Fruit fly (Drosophila melanogaster) whole organism, embryonic: ENCODE results near the gene CG3448.

Experiments
- Aef1 ChIP-seq: fragments of 200-800 bp; sonication (Bioruptor generic); IDR thresholded peaks from 3 replicates; pipeline ENCODE4 v1.3.6; 2022; ENCODE audit warnings: missing biosample characterization, missing genetic modification characterization
- Antp ChIP-seq: fragments of 200-800 bp; sonication (Bioruptor generic); optimal IDR thresholded peaks from 3 replicates; lab custom pipeline; 2016; ENCODE audit warnings: missing biosample characterization, missing genetic modification characterization
- Atf3 ChIP-seq: fragments of 200-800 bp; sonication (Bioruptor generic); optimal IDR thresholded peaks from 3 replicates; lab custom pipeline; 2016; ENCODE audit warnings: missing biosample characterization, missing genetic modification characterization
- CG10366 ChIP-seq: fragments of 200-800 bp; sonication (Bioruptor generic); IDR thresholded peaks from 2 replicates; pipeline ENCODE4 v1.3.6; 2022; ENCODE audit warnings: missing biosample characterization, missing genetic modification characterization
- CG10462 ChIP-seq: fragments of 200-800 bp; sonication (Bioruptor generic); optimal IDR thresholded peaks from 2 replicates; lab custom pipeline; 2016; ENCODE audit warnings: missing biosample characterization, missing genetic modification characterization
- CG10543 ChIP-seq: fragments of 200-800 bp; sonication (Bioruptor generic); optimal IDR thresholded peaks from 3 replicates; lab custom pipeline; 2017; ENCODE audit warnings: missing biosample characterization, mild to moderate bottlenecking, missing genetic modification characterization, moderate library complexity
- CG10565 ChIP-seq: fragments of 200-800 bp; sonication (Bioruptor generic); optimal IDR thresholded peaks from 3 replicates; lab custom pipeline; 2016; ENCODE audit warnings: missing biosample characterization, mild to moderate bottlenecking, missing genetic modification characterization
- CG11247 ChIP-seq: fragments of 200-800 bp; sonication (Bioruptor generic); IDR thresholded peaks from 2 replicates; pipeline ENCODE4 v1.3.6; 2022; ENCODE audit warnings: missing biosample characterization, missing genetic modification characterization
- CG11695 ChIP-seq: fragments of 200-800 bp; sonication (Bioruptor generic); IDR thresholded peaks from 3 replicates; pipeline ENCODE4 v1.3.6; 2022; ENCODE audit warnings: missing biosample characterization, missing genetic modification characterization
- CG12104 ChIP-seq: fragments of 200-800 bp; sonication (Bioruptor generic); optimal IDR thresholded peaks from 3 replicates; lab custom pipeline; 2016; ENCODE audit warnings: missing biosample characterization, missing genetic modification characterization
- CG12659 ChIP-seq: fragments of 200-800 bp; sonication (Bioruptor generic); optimal IDR thresholded peaks from 3 replicates; lab custom pipeline; 2017; ENCODE audit warnings: mild to moderate bottlenecking, missing biosample characterization, missing genetic modification reagents, missing genetic modification characterization
- CG13123 ChIP-seq: fragments of 200-800 bp; sonication (Bioruptor generic); optimal IDR thresholded peaks from 2 replicates; lab custom pipeline; 2016; ENCODE audit warnings: missing biosample characterization, missing genetic modification characterization
- CG13287 ChIP-seq: fragments of 200-800 bp; sonication (Bioruptor generic); IDR thresholded peaks from 2 replicates; pipeline ENCODE4 v1.3.6; 2022; ENCODE audit warnings: missing biosample characterization, missing genetic modification characterization; ENCODE audit not compliant: partially characterized antibody
- CG13775 ChIP-seq: fragments of 200-800 bp; sonication (Bioruptor generic); optimal IDR thresholded peaks from 3 replicates; lab custom pipeline; 2017; ENCODE audit warnings: missing biosample characterization, mild to moderate bottlenecking, missing genetic modification characterization
- CG13894 ChIP-seq: fragments of 200-800 bp; sonication (Bioruptor generic); optimal IDR thresholded peaks from 3 replicates; lab custom pipeline; 2018; ENCODE audit warnings: missing biosample characterization, mild to moderate bottlenecking, missing genetic modification characterization, moderate library complexity
- CG17359 ChIP-seq: fragments of 200-800 bp; sonication (Bioruptor generic); optimal IDR thresholded peaks from 3 replicates; lab custom pipeline; 2018; ENCODE audit warnings: missing biosample characterization, mild to moderate bottlenecking, missing genetic modification characterization, moderate library complexity
- CG2199 ChIP-seq: fragments of 200-800 bp; sonication (Bioruptor generic); IDR thresholded peaks from 3 replicates; pipeline ENCODE4 v1.3.6; 2022; ENCODE audit warnings: missing biosample characterization, missing genetic modification characterization
- CG4424 ChIP-seq: fragments of 200-800 bp; sonication (Bioruptor generic); optimal IDR thresholded peaks from 3 replicates; lab custom pipeline; 2016; ENCODE audit warnings: missing biosample characterization, missing genetic modification characterization
- CG6272 ChIP-seq: fragments of 200-800 bp; sonication (Bioruptor generic); IDR thresholded peaks from 2 replicates; pipeline ENCODE4 v1.3.6; 2022; ENCODE audit warnings: missing biosample characterization, missing genetic modification characterization
- CG6683 ChIP-seq: fragments of 200-800 bp; sonication (Bioruptor generic); optimal IDR thresholded peaks from 2 replicates; lab custom pipeline; 2017; ENCODE audit warnings: missing biosample characterization, mild to moderate bottlenecking, missing genetic modification characterization, missing genetic modification reagents
- CG7372 ChIP-seq: fragments of 200-800 bp; sonication (Bioruptor generic); IDR thresholded peaks from 2 replicates; pipeline ENCODE4 v1.3.6; 2022; ENCODE audit warnings: missing biosample characterization, missing genetic modification characterization
- CG7556 ChIP-seq: fragments of 200-800 bp; sonication (Bioruptor generic); optimal IDR thresholded peaks from 2 replicates; lab custom pipeline; 2017; ENCODE audit warnings: missing biosample characterization, mild to moderate bottlenecking, missing genetic modification characterization
- CG8281 ChIP-seq: fragments of 200-800 bp; sonication (Bioruptor generic); optimal IDR thresholded peaks from 2 replicates; lab custom pipeline; 2018; ENCODE audit warnings: missing biosample characterization, mild to moderate bottlenecking, missing genetic modification characterization, moderate library complexity
- CG8388 ChIP-seq: fragments of 200-800 bp; sonication (Bioruptor generic); optimal IDR thresholded peaks from 2 replicates; lab custom pipeline; 2019; ENCODE audit warnings: missing biosample characterization, mild to moderate bottlenecking, missing genetic modification characterization, moderate library complexity
- CG9932 ChIP-seq: fragments of 200-800 bp; sonication (Bioruptor generic); IDR thresholded peaks from 2 replicates; pipeline ENCODE4 v1.3.6; 2022; ENCODE audit warnings: missing biosample characterization, missing genetic modification characterization
- D19B ChIP-seq: fragments of 200-800 bp; sonication (Bioruptor generic); optimal IDR thresholded peaks from 2 replicates; lab custom pipeline; 2017; ENCODE audit warnings: missing biosample characterization, mild to moderate bottlenecking, missing genetic modification characterization
- Elba2 ChIP-seq: fragments of 200-800 bp; sonication (Bioruptor generic); optimal IDR thresholded peaks from 3 replicates; lab custom pipeline; 2016; ENCODE audit warnings: missing biosample characterization, missing genetic modification characterization
- Hr78 ChIP-seq, 2 experiments: fragments of 200-800 bp in 1 of 2; fragments of >200 bp in 1 of 2; sonication (Bioruptor generic) in 1 of 2; optimal IDR thresholded peaks; 2 replicates each; lab custom pipeline; 2017 to 2019; ENCODE audit warnings: missing biosample characterization in 2 of 2, missing genetic modification characterization in 2 of 2, mild to moderate bottlenecking in 1 of 2, moderate library complexity in 1 of 2
- Kr ChIP-seq: fragments of 200-800 bp; sonication (Bioruptor generic); optimal IDR thresholded peaks from 2 replicates; lab custom pipeline; 2017; ENCODE audit warnings: missing biosample characterization, mild to moderate bottlenecking, missing genetic modification characterization
- Lpt ChIP-seq: fragments of >200 bp; optimal IDR thresholded peaks from 2 replicates; lab custom pipeline; 2018; ENCODE audit warnings: missing biosample characterization, missing genetic modification characterization
- MTF-1 ChIP-seq: fragments of 200-800 bp; sonication (Bioruptor generic); optimal IDR thresholded peaks from 2 replicates; lab custom pipeline; 2018; ENCODE audit warnings: missing biosample characterization, mild to moderate bottlenecking, missing genetic modification characterization, borderline replicate concordance
- Mes4 ChIP-seq: fragments of 200-800 bp; sonication (Bioruptor generic); optimal IDR thresholded peaks from 2 replicates; lab custom pipeline; 2016; ENCODE audit warnings: missing biosample characterization, missing genetic modification characterization
- Nf-YA ChIP-seq: fragments of 200-800 bp; sonication (Bioruptor generic); IDR thresholded peaks from 2 replicates; pipeline ENCODE4 v1.3.6; 2022; ENCODE audit warnings: missing biosample characterization, missing genetic modification characterization
- ase ChIP-seq: fragments of 200-800 bp; sonication (Bioruptor generic); IDR thresholded peaks from 3 replicates; pipeline ENCODE4 v1.3.6; 2022; ENCODE audit warnings: missing biosample characterization, missing genetic modification characterization
- bsh ChIP-seq, 2 experiments: fragments of 200-800 bp; sonication (Bioruptor generic); optimal IDR thresholded peaks; 2 replicates each; lab custom pipeline; 2017 to 2018; ENCODE audit warnings: mild to moderate bottlenecking in 2 of 2, missing biosample characterization in 2 of 2, missing genetic modification characterization in 2 of 2, moderate library complexity in 1 of 2
- crp ChIP-seq, 2 experiments: fragments of 200-800 bp; sonication (Bioruptor generic); optimal IDR thresholded peaks; 2 replicates in 1 of 2; 3 replicates in 1 of 2; lab custom pipeline; 2017; ENCODE audit warnings: missing biosample characterization in 2 of 2, missing genetic modification characterization in 2 of 2, mild to moderate bottlenecking in 1 of 2, moderate library complexity in 1 of 2
- dmrt11E ChIP-seq: fragments of 200-800 bp; sonication (Bioruptor generic); optimal IDR thresholded peaks from 3 replicates; lab custom pipeline; 2018; ENCODE audit warnings: missing biosample characterization, mild to moderate bottlenecking, missing genetic modification characterization, moderate library complexity
- en ChIP-seq: fragments of 200-800 bp; sonication (Bioruptor generic); optimal IDR thresholded peaks from 2 replicates; lab custom pipeline; 2016; ENCODE audit warnings: missing biosample characterization, missing genetic modification characterization
- jumu ChIP-seq: fragments of 200-800 bp; sonication (Bioruptor generic); optimal IDR thresholded peaks from 3 replicates; lab custom pipeline; 2016; ENCODE audit warnings: missing biosample characterization, missing genetic modification characterization
- nom ChIP-seq: fragments of 200-800 bp; sonication (Bioruptor generic); optimal IDR thresholded peaks from 2 replicates; lab custom pipeline; 2017; ENCODE audit warnings: missing biosample characterization, missing genetic modification characterization, mild to moderate bottlenecking, moderate library complexity, missing genetic modification reagents
- run ChIP-seq: fragments of 200-800 bp; sonication (Bioruptor generic); optimal IDR thresholded peaks from 3 replicates; lab custom pipeline; 2018; ENCODE audit warnings: missing biosample characterization, mild to moderate bottlenecking, missing genetic modification characterization
- slbo ChIP-seq: fragments of 200-800 bp; sonication (Bioruptor generic); IDR thresholded peaks from 2 replicates; pipeline ENCODE4 v1.3.6; 2022; ENCODE audit warnings: missing biosample characterization, missing genetic modification characterization
- slp2 ChIP-seq: fragments of 200-800 bp; sonication (Bioruptor generic); optimal IDR thresholded peaks from 2 replicates; lab custom pipeline; 2016; ENCODE audit warnings: missing biosample characterization, missing genetic modification characterization
- sqz ChIP-seq: fragments of 200-800 bp; sonication (Bioruptor generic); optimal IDR thresholded peaks from 3 replicates; lab custom pipeline; 2018; ENCODE audit warnings: missing biosample characterization, mild to moderate bottlenecking, missing genetic modification characterization
- tgo ChIP-seq: fragments of 200-800 bp; sonication (Bioruptor generic); IDR thresholded peaks from 3 replicates; pipeline ENCODE4 v1.3.6; 2022; ENCODE audit warnings: missing biosample characterization, missing genetic modification characterization
- tx ChIP-seq: fragments of 200-800 bp; sonication (Bioruptor generic); optimal IDR thresholded peaks from 2 replicates; lab custom pipeline; 2016; ENCODE audit warnings: missing biosample characterization, missing genetic modification characterization
- wek ChIP-seq: fragments of 200-800 bp; sonication (Bioruptor generic); optimal IDR thresholded peaks from 3 replicates; lab custom pipeline; 2018; ENCODE audit warnings: missing biosample characterization, mild to moderate bottlenecking, missing genetic modification characterization, moderate library complexity

Gene CG3448

DNA sequence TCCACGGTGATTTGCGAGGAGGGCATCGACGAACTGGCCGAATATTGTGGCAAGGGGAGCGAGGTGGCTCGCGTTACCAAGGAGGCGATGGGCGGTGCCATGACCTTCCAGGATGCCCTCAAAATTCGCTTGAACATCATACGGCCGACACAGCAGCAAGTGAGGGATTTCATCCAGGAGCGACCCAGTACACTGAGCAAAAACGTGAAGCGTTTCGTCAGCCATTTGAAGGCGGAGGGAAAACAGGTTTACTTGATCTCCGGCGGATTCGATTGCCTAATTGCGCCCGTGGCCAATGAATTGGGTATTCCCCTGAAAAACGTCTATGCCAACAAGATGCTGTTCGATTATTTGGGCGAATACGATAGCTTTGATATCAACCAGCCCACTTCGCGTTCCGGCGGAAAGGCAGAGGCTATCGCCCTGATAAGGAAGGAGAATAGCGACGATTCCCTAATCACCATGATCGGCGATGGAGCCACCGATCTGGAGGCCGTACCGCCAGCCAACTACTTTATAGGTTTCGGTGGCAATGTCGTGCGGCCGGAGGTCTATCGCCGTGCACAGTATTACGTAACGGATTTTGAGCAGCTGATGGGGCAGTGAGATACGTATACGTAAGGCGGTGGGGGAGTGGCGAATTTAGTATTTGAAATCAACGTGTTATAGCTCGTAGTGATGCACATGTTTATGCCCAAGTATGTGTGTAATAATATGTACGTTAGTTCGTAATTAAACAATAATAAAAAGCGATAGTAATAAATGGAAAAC, 27.4 kb downstream of the CG3448 start (continued):
- TF ChIP-seq Atf3 (no peak), crp (GFP tag; optimal IDR thresholded peaks at IDR 0.05; lab: Kevin White, UChicago) (peak in 1 of 2 experiments; percentile 53), CG13123 (no peak), CG8281 (tag; lab: Kevin White, UChicago) (no peak), slbo (no peak), CG2199 (GFP tag; lab: Robert Waterston, UW) (no peak), CG17359 (tag; lab: Kevin White, UChicago) (no peak), CG13775 (GFP tag; lab: Kevin White, UChicago) (no peak), nom (GFP tag; lab: Kevin White, UChicago) (no peak), MTF-1 (GFP tag; lab: Kevin White, UChicago) (no peak), Antp (GFP tag; lab: Kevin White, UChicago) (no peak), CG6683 (no peak), CG6272 (GFP tag; lab: Robert Waterston, UW) (no peak), Lpt (GFP tag; lab: Kevin White, UChicago) (no peak), Hr78 (GFP tag; optimal IDR thresholded peaks at IDR 0.05; lab: Kevin White, UChicago) (no peak), CG8388 (no peak), Nf-YA (GFP tag; lab: Robert Waterston, UW) (no peak)

- TF ChIP-seq tx (GFP tag; lab: Kevin White, UChicago): peak; percentile 97
- peak; percentile 97 for TF ChIP-seq CG10543 (GFP tag; lab: Kevin White, UChicago)
- peak; percentile 93 to 99 for TF ChIP-seq bsh (GFP tag; optimal IDR thresholded peaks at IDR 0.05; lab: Kevin White, UChicago)
- peak; percentile 99 for TF ChIP-seq CG12659 (GFP tag; lab: Kevin White, UChicago)
- peak; percentile 98 for TF ChIP-seq tgo (GFP tag; lab: Robert Waterston, UW)
- TF ChIP-seq ase (GFP tag; lab: Robert Waterston, UW): peak; percentile 98
- peak; percentile 75 for TF ChIP-seq Kr (GFP tag; lab: Kevin White, UChicago)
- TF ChIP-seq CG7372 (GFP tag; lab: Robert Waterston, UW): peak; percentile 97
- TF ChIP-seq CG13894 (tag; lab: Kevin White, UChicago): peak; percentile 97
- TF ChIP-seq CG10565 (GFP tag; lab: Kevin White, UChicago): peak; percentile 95
- TF ChIP-seq D19B (GFP tag; lab: Kevin White, UChicago): peak; percentile 92
- peak; percentile 98 for TF ChIP-seq sqz (GFP tag; lab: Kevin White, UChicago)
- peak; percentile 98 for TF ChIP-seq CG11695 (GFP tag; lab: Robert Waterston, UW)
- peak; percentile 93 for TF ChIP-seq Elba2
- TF ChIP-seq CG9932: peak; percentile 97
- peak; percentile 97 for TF ChIP-seq CG10462 (GFP tag; lab: Kevin White, UChicago)
- peak; percentile 99 for TF ChIP-seq dmrt11E (tag; lab: Kevin White, UChicago)
- peak; percentile 99 for TF ChIP-seq CG7556 (GFP tag; lab: Kevin White, UChicago)
- peak; percentile 97 for TF ChIP-seq CG11247 (GFP tag; lab: Robert Waterston, UW)
- TF ChIP-seq Aef1 (GFP tag; lab: Robert Waterston, UW): peak; percentile 98
- TF ChIP-seq Mes4 (GFP tag; lab: Kevin White, UChicago): peak; percentile 98
- TF ChIP-seq CG10366: peak; percentile 98
- peak; percentile 98 for TF ChIP-seq CG12104 (GFP tag; lab: Kevin White, UChicago)
- TF ChIP-seq slp2 (GFP tag; lab: Kevin White, UChicago): peak; percentile 98
- TF ChIP-seq jumu (GFP tag; lab: Kevin White, UChicago): peak; percentile 96
- TF ChIP-seq CG13287: peak; percentile 63
- peak; percentile 94 for TF ChIP-seq en
- TF ChIP-seq nom (GFP tag; lab: Kevin White, UChicago): peak; percentile 94
- peak; percentile 92 for TF ChIP-seq wek (GFP tag; lab: Kevin White, UChicago)
- peak; percentile 99 for TF ChIP-seq run
- peak; percentile 99 for TF ChIP-seq CG4424 (GFP tag; lab: Kevin White, UChicago)
Measured at dm6 chr3L:9422636-9423419, 28.5 kb downstream of the CG3448 start, which contains the start of gene aay. Gene aay, plus strand, starts transcription at chr3L:9423253.
